Worm (Caenorhabditis elegans) whole organism, L2 larva: ENCODE measurements around the gene F46H5.2.

ENCODE experiments used
- C34F6.9 ChIP-seq: fragments of 150-350 bp; optimal IDR thresholded peaks from 2 replicates; lab custom pipeline; 2014; ENCODE audit warnings: missing biosample characterization, missing genetic modification characterization
- F13H6.1 ChIP-seq: sonication (generic microtip); optimal IDR thresholded peaks from 2 replicates; lab custom pipeline; 2016; ENCODE audit warnings: missing genetic modification characterization, missing compliant biosample characterization
- R02D3.7 ChIP-seq: fragments of 150-350 bp; optimal IDR thresholded peaks from 2 replicates; lab custom pipeline; 2014; ENCODE audit warnings: missing biosample characterization, missing genetic modification characterization
- Y55F3AM.14 ChIP-seq: fragments of 200-800 bp; sonication (Bioruptor generic); optimal IDR thresholded peaks from 2 replicates; lab custom pipeline; 2018; ENCODE audit warnings: mild to moderate bottlenecking, missing genetic modification characterization, missing compliant biosample characterization
- ZK546.5 ChIP-seq: sonication (generic microtip); optimal IDR thresholded peaks from 2 replicates; lab custom pipeline; 2017; ENCODE audit warnings: missing biosample characterization, missing genetic modification characterization
- alr-1 ChIP-seq: fragments of 150-350 bp; optimal IDR thresholded peaks from 2 replicates; lab custom pipeline; 2014; ENCODE audit warnings: missing biosample characterization, missing genetic modification characterization
- aly-2 ChIP-seq: fragments of 150-350 bp; optimal IDR thresholded peaks from 2 replicates; lab custom pipeline; 2014; ENCODE audit warnings: missing biosample characterization, missing genetic modification characterization
- ama-1 ChIP-seq: fragments of 150-350 bp; optimal IDR thresholded peaks from 2 replicates; lab custom pipeline; 2018; ENCODE audit warnings: inconsistent platforms
- blmp-1 ChIP-seq: sonication (generic microtip); optimal IDR thresholded peaks from 2 replicates; lab custom pipeline; 2017; ENCODE audit warnings: missing genetic modification characterization, mild to moderate bottlenecking, missing compliant biosample characterization, antibody characterized with exemption, moderate library complexity; ENCODE audit not compliant: insufficient read depth
- ceh-16 ChIP-seq: fragments of 150-350 bp; optimal IDR thresholded peaks from 2 replicates; lab custom pipeline; 2014; ENCODE audit warnings: missing biosample characterization, missing genetic modification characterization
- ceh-82 ChIP-seq: fragments of 150-350 bp; optimal IDR thresholded peaks from 2 replicates; lab custom pipeline; 2014; ENCODE audit warnings: missing biosample characterization, missing genetic modification characterization
- crh-2 ChIP-seq: sonication (generic microtip); optimal IDR thresholded peaks from 2 replicates; lab custom pipeline; 2017; ENCODE audit warnings: missing biosample characterization, missing genetic modification characterization
- dmd-4 ChIP-seq: sonication (generic microtip); optimal IDR thresholded peaks from 2 replicates; lab custom pipeline; 2017; ENCODE audit warnings: missing biosample characterization, missing genetic modification characterization
- egl-27 ChIP-seq: sonication (generic microtip); optimal IDR thresholded peaks from 3 replicates; lab custom pipeline; 2017; ENCODE audit warnings: missing biosample characterization, missing genetic modification reagents, missing genetic modification characterization
- elt-1 ChIP-seq: fragments of 150-350 bp; optimal IDR thresholded peaks from 2 replicates; lab custom pipeline; 2014; ENCODE audit warnings: missing biosample characterization, missing genetic modification characterization
- elt-3 ChIP-seq: sonication (generic microtip); optimal IDR thresholded peaks from 2 replicates; lab custom pipeline; 2017; ENCODE audit warnings: missing biosample characterization, missing genetic modification characterization
- fos-1 ChIP-seq: fragments of 150-350 bp; optimal IDR thresholded peaks from 2 replicates; lab custom pipeline; 2014; ENCODE audit warnings: missing biosample characterization, missing genetic modification characterization
- gmeb-1 ChIP-seq: fragments of 150-350 bp; optimal IDR thresholded peaks from 2 replicates; lab custom pipeline; 2014; ENCODE audit warnings: missing biosample characterization, missing genetic modification characterization
- lin-11 ChIP-seq: fragments of 150-350 bp; sonication (generic microtip); optimal IDR thresholded peaks from 2 replicates; lab custom pipeline; 2014; ENCODE audit warnings: missing biosample characterization, missing genetic modification characterization, inconsistent platforms, mixed read lengths
- lin-13 ChIP-seq: fragments of 150-350 bp; optimal IDR thresholded peaks from 2 replicates; lab custom pipeline; 2014; ENCODE audit warnings: missing biosample characterization, missing genetic modification reagents, missing genetic modification characterization
- lin-39 ChIP-seq: fragments of 150-350 bp; optimal IDR thresholded peaks from 2 replicates; lab custom pipeline; 2014; ENCODE audit warnings: missing biosample characterization, missing genetic modification reagents, missing genetic modification characterization
- lsy-2 ChIP-seq, 2 experiments: fragments of 150-350 bp in 1 of 2; sonication (generic microtip) in 1 of 2; optimal IDR thresholded peaks; 2 replicates each; lab custom pipeline; 2014 to 2017; ENCODE audit warnings: missing biosample characterization in 2 of 2, missing genetic modification characterization in 2 of 2
- mab-5 ChIP-seq: fragments of 150-350 bp; optimal IDR thresholded peaks from 2 replicates; lab custom pipeline; 2014; ENCODE audit warnings: missing biosample characterization, missing genetic modification characterization
- mbf-1 ChIP-seq: sonication (generic microtip); optimal IDR thresholded peaks from 2 replicates; lab custom pipeline; 2017; ENCODE audit warnings: missing biosample characterization, missing genetic modification characterization
- mdl-1 ChIP-seq, 2 experiments: fragments of 150-350 bp in 1 of 2; sonication (generic microtip) in 1 of 2; optimal IDR thresholded peaks; 2 replicates each; lab custom pipeline; 2017; ENCODE audit warnings: missing biosample characterization in 2 of 2, missing genetic modification characterization in 2 of 2
- nhr-10 ChIP-seq: sonication (generic microtip); optimal IDR thresholded peaks from 2 replicates; lab custom pipeline; 2017; ENCODE audit warnings: missing biosample characterization, missing genetic modification characterization
- nhr-11 ChIP-seq: fragments of 150-350 bp; optimal IDR thresholded peaks from 2 replicates; lab custom pipeline; 2014; ENCODE audit warnings: missing biosample characterization, missing genetic modification characterization
- nhr-12 ChIP-seq: fragments of 150-350 bp; optimal IDR thresholded peaks from 2 replicates; lab custom pipeline; 2014; ENCODE audit warnings: missing biosample characterization, missing genetic modification characterization
- nhr-129 ChIP-seq: fragments of 150-350 bp; optimal IDR thresholded peaks from 2 replicates; lab custom pipeline; 2014; ENCODE audit warnings: missing biosample characterization, missing genetic modification characterization
- nhr-21 ChIP-seq: fragments of 150-350 bp; optimal IDR thresholded peaks from 2 replicates; lab custom pipeline; 2014; ENCODE audit warnings: missing biosample characterization, missing genetic modification characterization
- nhr-23 ChIP-seq: fragments of 150-350 bp; optimal IDR thresholded peaks from 2 replicates; lab custom pipeline; 2014; ENCODE audit warnings: missing biosample characterization, missing genetic modification reagents, missing genetic modification characterization
- nhr-237 ChIP-seq: fragments of 150-350 bp; optimal IDR thresholded peaks from 2 replicates; lab custom pipeline; 2014; ENCODE audit warnings: missing biosample characterization, missing genetic modification characterization
- nhr-25 ChIP-seq: fragments of 150-350 bp; sonication (generic microtip); optimal IDR thresholded peaks from 3 replicates; lab custom pipeline; 2014; ENCODE audit warnings: missing biosample characterization, missing genetic modification characterization
- nhr-6 ChIP-seq: fragments of 150-350 bp; optimal IDR thresholded peaks from 2 replicates; lab custom pipeline; 2014; ENCODE audit warnings: missing biosample characterization, missing genetic modification characterization
- nhr-77 ChIP-seq: fragments of 150-350 bp; optimal IDR thresholded peaks from 2 replicates; lab custom pipeline; 2014; ENCODE audit warnings: missing biosample characterization, missing genetic modification characterization
- peb-1 ChIP-seq: fragments of 150-350 bp; optimal IDR thresholded peaks from 2 replicates; lab custom pipeline; 2014; ENCODE audit warnings: missing biosample characterization, missing genetic modification characterization
- sem-4 ChIP-seq: fragments of 150-350 bp; optimal IDR thresholded peaks from 2 replicates; lab custom pipeline; 2014; ENCODE audit warnings: missing biosample characterization, missing genetic modification reagents, missing genetic modification characterization
- skn-1 ChIP-seq: sonication (generic microtip); optimal IDR thresholded peaks from 2 replicates; lab custom pipeline; 2017; ENCODE audit warnings: missing biosample characterization, missing genetic modification characterization
- sma-3 ChIP-seq: sonication (generic microtip); optimal IDR thresholded peaks from 2 replicates; lab custom pipeline; 2016; ENCODE audit warnings: missing genetic modification reagents, missing genetic modification characterization, missing compliant biosample characterization
- sma-9 ChIP-seq, 2 experiments: fragments of 150-350 bp in 1 of 2; sonication (generic microtip) in 1 of 2; optimal IDR thresholded peaks; 2 replicates each; lab custom pipeline; 2014 to 2016; ENCODE audit warnings: missing genetic modification characterization in 2 of 2, mild to moderate bottlenecking in 1 of 2, missing biosample characterization in 1 of 2, missing compliant biosample characterization in 1 of 2, missing genetic modification reagents in 1 of 2, moderate library complexity in 1 of 2
- snpc-4 ChIP-seq: fragments of 150-350 bp; optimal IDR thresholded peaks from 2 replicates; lab custom pipeline; 2014; ENCODE audit warnings: missing biosample characterization, missing genetic modification characterization
- unc-39 ChIP-seq: fragments of 150-350 bp; optimal IDR thresholded peaks from 2 replicates; lab custom pipeline; 2014; ENCODE audit warnings: missing biosample characterization, missing genetic modification characterization
- unc-55 ChIP-seq: fragments of 150-350 bp; sonication (generic microtip); optimal IDR thresholded peaks from 3 replicates; lab custom pipeline; 2014; ENCODE audit warnings: missing biosample characterization, missing genetic modification reagents, missing genetic modification characterization
- unc-62 ChIP-seq: fragments of 150-350 bp; optimal IDR thresholded peaks from 2 replicates; lab custom pipeline; 2014; ENCODE audit warnings: missing biosample characterization, missing genetic modification reagents, missing genetic modification characterization
- zag-1 ChIP-seq: fragments of 150-350 bp; optimal IDR thresholded peaks from 2 replicates; lab custom pipeline; 2014; ENCODE audit warnings: missing biosample characterization, missing genetic modification characterization
- ztf-1 ChIP-seq: fragments of 200-800 bp; sonication (Bioruptor generic); conservative IDR thresholded peaks from 2 replicates; pipeline ENCODE4 v1.3.6; 2022; ENCODE audit warnings: missing genetic modification characterization, missing compliant biosample characterization
- ztf-11 ChIP-seq: sonication (generic microtip); optimal IDR thresholded peaks from 2 replicates; lab custom pipeline; 2017; ENCODE audit warnings: missing biosample characterization, missing genetic modification characterization
- ztf-4 ChIP-seq: fragments of 150-350 bp; optimal IDR thresholded peaks from 2 replicates; lab custom pipeline; 2014; ENCODE audit warnings: missing biosample characterization, missing genetic modification characterization

Gene F46H5.2

DNA sequence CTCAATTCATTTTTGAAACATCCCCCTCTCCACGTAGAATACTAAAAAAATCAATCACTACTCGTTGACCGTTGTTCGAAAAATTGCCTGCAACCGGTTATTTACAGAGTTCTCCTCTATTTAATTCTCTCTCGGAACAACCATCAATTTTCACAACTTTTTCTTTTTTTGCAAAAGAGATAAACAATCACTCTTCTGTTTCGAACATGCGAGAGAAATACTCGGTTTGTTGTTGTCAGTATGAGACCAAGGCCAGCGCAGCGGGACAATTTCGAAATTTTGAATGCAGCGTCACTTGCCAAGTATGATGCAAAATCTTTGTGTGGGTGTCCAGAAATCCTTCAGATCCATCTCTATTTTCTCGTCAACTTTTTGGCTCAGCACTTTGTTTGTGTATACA, 35.1 kb upstream of the F46H5.2 start:
- TF ChIP-seq unc-39, result no peak
- no peak for TF ChIP-seq ztf-1
- no peak for TF ChIP-seq R02D3.7 (tag; lab: Kevin White, UChicago)
- no peak for TF ChIP-seq unc-62
- TF ChIP-seq ceh-16 (tag; lab: Kevin White, UChicago), result no peak
- TF ChIP-seq Y55F3AM.14, result no peak
- no peak for TF ChIP-seq unc-55 (GFP tag; lab: Kevin White, UChicago)
- TF ChIP-seq nhr-21, result no peak
- TF ChIP-seq mbf-1 (tag; lab: Kevin White, UChicago), result no peak
- TF ChIP-seq sma-3 (GFP tag; lab: Kevin White, UChicago), result peak; percentile 19
- peak; percentile 39 for TF ChIP-seq F13H6.1 (tag; lab: Kevin White, UChicago)
- no peak for TF ChIP-seq mdl-1 (tag; optimal IDR thresholded peaks at IDR 0.05; lab: Kevin White, UChicago)
- no peak for TF ChIP-seq snpc-4 (tag; lab: Kevin White, UChicago)
- TF ChIP-seq gmeb-1, result no peak
- TF ChIP-seq skn-1 (tag; lab: Kevin White, UChicago), result no peak
- no peak for TF ChIP-seq lin-11
- no peak for TF ChIP-seq ZK546.5 (tag; lab: Kevin White, UChicago)
- peak; percentile 48 for TF ChIP-seq nhr-6 (tag; lab: Kevin White, UChicago)
- TF ChIP-seq nhr-237 (tag; lab: Kevin White, UChicago), result no peak
- TF ChIP-seq fos-1, result no peak
- TF ChIP-seq nhr-77 (tag; lab: Kevin White, UChicago), result no peak
- TF ChIP-seq egl-27 (tag; lab: Kevin White, UChicago), result no peak
- TF ChIP-seq lin-39 (tag; lab: Kevin White, UChicago), result no peak
- TF ChIP-seq ceh-82 (tag; lab: Kevin White, UChicago), result no peak
- no peak for TF ChIP-seq nhr-11 (tag; lab: Kevin White, UChicago)
- TF ChIP-seq elt-3 (tag; lab: Kevin White, UChicago), result no peak
- no peak for TF ChIP-seq mab-5 (tag; lab: Kevin White, UChicago)
- no peak for TF ChIP-seq dmd-4 (tag; lab: Kevin White, UChicago)
- no peak for TF ChIP-seq ztf-11 (tag; lab: Kevin White, UChicago)
- TF ChIP-seq zag-1 (tag; lab: Kevin White, UChicago), result peak; percentile 11
- TF ChIP-seq elt-1 (tag; lab: Kevin White, UChicago), result no peak
- TF ChIP-seq nhr-12 (tag; lab: Kevin White, UChicago), result no peak
- peak; percentile 26 for TF ChIP-seq C34F6.9 (tag; lab: Kevin White, UChicago)
- peak; percentile 40 for TF ChIP-seq aly-2 (tag; lab: Kevin White, UChicago)
- no peak for TF ChIP-seq peb-1
- peak; percentile 64 for TF ChIP-seq lin-13 (GFP tag; lab: Kevin White, UChicago)
- no peak for TF ChIP-seq alr-1 (tag; lab: Kevin White, UChicago)
- no peak for TF ChIP-seq nhr-23 (tag; lab: Kevin White, UChicago)
- TF ChIP-seq nhr-129 (tag; lab: Kevin White, UChicago), result peak; percentile 85
- TF ChIP-seq nhr-25 (tag; lab: Kevin White, UChicago), result peak; percentile 55
- TF ChIP-seq ztf-4 (tag; lab: Kevin White, UChicago), result peak; percentile 8
- peak in 1 of 2 experiments; percentile 51 for TF ChIP-seq lsy-2 (tag; optimal IDR thresholded peaks at IDR 0.05; lab: Kevin White, UChicago)
- peak; percentile 68 for TF ChIP-seq crh-2 (tag; lab: Kevin White, UChicago)
- TF ChIP-seq sma-9 (GFP tag; optimal IDR thresholded peaks at IDR 0.05; lab: Kevin White, UChicago), result peak; percentile 56
- no peak for TF ChIP-seq sma-9 (tag; optimal IDR thresholded peaks at IDR 0.05; lab: Kevin White, UChicago)
- no peak for TF ChIP-seq nhr-10 (tag; lab: Kevin White, UChicago)
- peak; percentile 13 for TF ChIP-seq ama-1
- TF ChIP-seq blmp-1 (tag; lab: Kevin White, UChicago), result peak; percentile 29
- TF ChIP-seq sem-4, result peak; percentile 59
